Worm (Caenorhabditis elegans) whole organism, young adult: ENCODE results near the gene Y24F12A.1.
"Not testable (repeated sequence)": the region's sequence is repeated elsewhere in the genome, so short reads cannot be mapped to it uniquely, and the experiment has no call there.

ENCODE experiments used
- Y53F4B.3 ChIP-seq: fragments of 200-800 bp; sonication (Bioruptor generic); IDR thresholded peaks from 2 replicates; pipeline ENCODE4 v1.3.6; 2022; ENCODE audit warnings: missing genetic modification reagents, missing genetic modification characterization, missing compliant biosample characterization
- ama-1 ChIP-seq, 3 experiments: fragments of 150-350 bp in 1 of 3; sonication (generic microtip) in 2 of 3; optimal IDR thresholded peaks; 2 replicates each; lab custom pipeline; 2014 to 2018; ENCODE audit warnings: missing biosample characterization in 2 of 3, missing genetic modification characterization in 2 of 3, missing genetic modification reagents in 2 of 3
- egl-18 ChIP-seq: fragments of 200-800 bp; sonication (Bioruptor generic); IDR thresholded peaks from 2 replicates; pipeline ENCODE4 v1.3.6; 2022; ENCODE audit warnings: missing genetic modification reagents, missing genetic modification characterization, missing compliant biosample characterization
- hlh-26 ChIP-seq: fragments of 200-800 bp; sonication (Bioruptor generic); conservative IDR thresholded peaks from 2 replicates; pipeline ENCODE4 v1.3.6; 2022; ENCODE audit warnings: missing genetic modification reagents, missing genetic modification characterization, missing compliant biosample characterization
- lag-1 ChIP-seq: fragments of 200-800 bp; sonication (Bioruptor generic); IDR thresholded peaks from 2 replicates; pipeline ENCODE4 v1.3.6; 2022; ENCODE audit warnings: missing genetic modification reagents, missing genetic modification characterization, missing compliant biosample characterization
- madf-8 ChIP-seq: fragments of 200-800 bp; sonication (Bioruptor generic); conservative IDR thresholded peaks from 2 replicates; pipeline ENCODE4 v1.3.6; 2022; ENCODE audit warnings: missing genetic modification reagents, missing genetic modification characterization, missing compliant biosample characterization
- nfya-1 ChIP-seq: sonication (generic microtip); optimal IDR thresholded peaks from 2 replicates; lab custom pipeline; 2017; ENCODE audit warnings: antibody characterized with exemption, missing compliant biosample characterization, missing genetic modification characterization, borderline replicate concordance; ENCODE audit not compliant: insufficient read depth
- nhr-120 ChIP-seq: fragments of 200-800 bp; sonication (Bioruptor generic); IDR thresholded peaks from 2 replicates; pipeline ENCODE4 v1.3.6; 2022; ENCODE audit warnings: missing genetic modification characterization, missing compliant biosample characterization
- snpc-1.3 ChIP-seq: sonication (generic microtip); optimal IDR thresholded peaks from 2 replicates; lab custom pipeline; 2017; ENCODE audit warnings: missing genetic modification characterization, mild to moderate bottlenecking, missing compliant biosample characterization, antibody characterized with exemption, moderate library complexity, missing genotype, missing genetic modification reagents; ENCODE audit not compliant: insufficient read depth
- snpc-4 ChIP-seq, 5 experiments: fragments of 150-350 bp in 1 of 5; sonication (generic microtip) in 4 of 5; optimal IDR thresholded peaks; 2 replicates each; lab custom pipeline; 2014 to 2018; ENCODE audit warnings: missing genetic modification characterization in 5 of 5, missing biosample characterization in 3 of 5, antibody characterized with exemption in 2 of 5, mild to moderate bottlenecking in 2 of 5, missing compliant biosample characterization in 2 of 5, missing genotype in 2 of 5, moderate library complexity in 2 of 5, missing genetic modification reagents in 1 of 5

DNA sequence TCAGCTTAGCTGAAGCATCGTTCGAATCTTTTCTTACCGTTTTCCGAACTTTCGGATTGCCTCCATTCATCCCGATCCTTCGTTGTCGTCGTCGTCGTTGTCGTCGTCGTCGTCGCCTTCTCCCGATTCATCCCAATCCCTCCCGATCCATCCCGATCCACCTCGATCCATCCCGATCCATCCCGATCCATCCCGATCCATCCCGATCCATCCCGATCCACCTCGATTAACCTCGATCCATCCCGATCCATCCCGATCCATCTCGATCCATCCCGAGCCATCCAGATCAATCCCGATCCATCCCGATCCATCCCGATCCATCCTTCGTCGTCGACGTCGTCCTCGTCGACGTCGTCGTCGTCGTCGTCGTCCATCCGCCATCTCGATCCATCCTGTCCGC is 11.5 kb downstream of the Y24F12A.1 start:
- TF ChIP-seq hlh-26 (GFP tag; lab: Robert Waterston, UW); lag-1 (GFP tag; lab: Robert Waterston, UW); madf-8 (GFP tag; lab: Robert Waterston, UW); nfya-1 (tag; lab: Kevin White, UChicago); snpc-4 (GFP tag; optimal IDR thresholded peaks at IDR 0.05; lab: Kevin White, UChicago); snpc-4 (tag; optimal IDR thresholded peaks at IDR 0.05; lab: Kevin White, UChicago); Y53F4B.3; ama-1 (optimal IDR thresholded peaks at IDR 0.05; lab: Kevin White, UChicago); ama-1 (GFP tag; optimal IDR thresholded peaks at IDR 0.05; lab: Kevin White, UChicago); egl-18 (GFP tag; lab: Robert Waterston, UW); snpc-1.3 (tag; lab: Kevin White, UChicago): not testable (repeated sequence)
- TF ChIP-seq nhr-120 (GFP tag; lab: Robert Waterston, UW): peak; percentile 64; the same call in 1 of the 2 replicates
